Fruit fly (Drosophila melanogaster) whole organism, prepupa: ENCODE measurements around the gene cd.

Source experiments
- Blimp-1 ChIP-seq: fragments of 200-800 bp; sonication (Bioruptor generic); optimal IDR thresholded peaks from 3 replicates; lab custom pipeline; 2017; ENCODE audit warnings: missing biosample characterization, missing genetic modification characterization, mild to moderate bottlenecking, moderate library complexity, missing genetic modification reagents
- CG10631 ChIP-seq: fragments of 200-800 bp; sonication (Bioruptor generic); optimal IDR thresholded peaks from 2 replicates; lab custom pipeline; 2016; ENCODE audit warnings: missing biosample characterization, missing genetic modification characterization
- CG10669 ChIP-seq: fragments of 200-800 bp; sonication (Bioruptor generic); optimal IDR thresholded peaks from 3 replicates; lab custom pipeline; 2018; ENCODE audit warnings: missing biosample characterization, mild to moderate bottlenecking, missing genetic modification characterization, moderate library complexity
- CG11294 ChIP-seq: fragments of 200-800 bp; sonication (Bioruptor generic); IDR thresholded peaks from 2 replicates; pipeline ENCODE4 v1.3.6; 2022; ENCODE audit warnings: missing biosample characterization, missing genetic modification characterization
- CG11762 ChIP-seq: fragments of 200-800 bp; sonication (Bioruptor generic); optimal IDR thresholded peaks from 3 replicates; lab custom pipeline; 2016; ENCODE audit warnings: missing biosample characterization, missing genetic modification characterization; ENCODE audit not compliant: insufficient read depth
- CG11902 ChIP-seq: fragments of 200-800 bp; sonication (Bioruptor generic); optimal IDR thresholded peaks from 3 replicates; lab custom pipeline; 2016; ENCODE audit warnings: missing biosample characterization, missing genetic modification characterization
- CG15336 ChIP-seq: fragments of 200-800 bp; sonication (Bioruptor generic); IDR thresholded peaks from 2 replicates; pipeline ENCODE4 v1.3.6; 2022; ENCODE audit warnings: missing biosample characterization, missing genetic modification characterization
- CG1621 ChIP-seq: fragments of 200-800 bp; sonication (Bioruptor generic); optimal IDR thresholded peaks from 3 replicates; lab custom pipeline; 2018; ENCODE audit warnings: missing biosample characterization, mild to moderate bottlenecking, missing genetic modification characterization
- CG16779 ChIP-seq: fragments of 200-800 bp; sonication (Bioruptor generic); optimal IDR thresholded peaks from 3 replicates; lab custom pipeline; 2017; ENCODE audit warnings: missing biosample characterization, mild to moderate bottlenecking, missing genetic modification characterization
- CG3032 ChIP-seq: fragments of 200-800 bp; optimal IDR thresholded peaks from 2 replicates; lab custom pipeline; 2019; ENCODE audit warnings: missing biosample characterization, mild to moderate bottlenecking, missing genetic modification characterization, moderate library complexity
- CG31627 ChIP-seq: fragments of 200-800 bp; sonication (Bioruptor generic); optimal IDR thresholded peaks from 3 replicates; lab custom pipeline; 2016; ENCODE audit warnings: missing biosample characterization, missing genetic modification characterization
- CG32006 ChIP-seq: fragments of 200-800 bp; sonication (Bioruptor generic); optimal IDR thresholded peaks from 3 replicates; lab custom pipeline; 2017; ENCODE audit warnings: missing biosample characterization, mild to moderate bottlenecking, missing genetic modification characterization
- CG34406 ChIP-seq: fragments of 200-800 bp; sonication (Bioruptor generic); optimal IDR thresholded peaks from 3 replicates; lab custom pipeline; 2016; ENCODE audit warnings: missing biosample characterization, missing genetic modification characterization
- CG3919 ChIP-seq: fragments of 200-800 bp; sonication (Bioruptor generic); optimal IDR thresholded peaks from 3 replicates; lab custom pipeline; 2016; ENCODE audit warnings: missing biosample characterization, missing genetic modification characterization
- CG4318 ChIP-seq: fragments of 200-800 bp; sonication (Bioruptor generic); optimal IDR thresholded peaks from 3 replicates; lab custom pipeline; 2017; ENCODE audit warnings: missing biosample characterization, mild to moderate bottlenecking, missing genetic modification characterization
- CG6163 ChIP-seq: fragments of 200-800 bp; sonication (Bioruptor generic); IDR thresholded peaks from 3 replicates; pipeline ENCODE4 v1.3.6; 2022; ENCODE audit warnings: missing biosample characterization, missing genetic modification characterization
- CG6276 ChIP-seq: fragments of 200-800 bp; sonication (Bioruptor generic); optimal IDR thresholded peaks from 2 replicates; lab custom pipeline; 2017; ENCODE audit warnings: missing biosample characterization, mild to moderate bottlenecking, missing genetic modification characterization
- CG6792 ChIP-seq: fragments of 200-800 bp; sonication (Bioruptor generic); optimal IDR thresholded peaks from 3 replicates; lab custom pipeline; 2016; ENCODE audit warnings: missing biosample characterization, missing genetic modification characterization
- CG6808 ChIP-seq: fragments of 200-800 bp; sonication (Bioruptor generic); optimal IDR thresholded peaks from 3 replicates; lab custom pipeline; 2017; ENCODE audit warnings: missing biosample characterization, missing genetic modification characterization, mild to moderate bottlenecking, moderate library complexity, missing genetic modification reagents
- CG6854 ChIP-seq: fragments of 200-800 bp; sonication (Bioruptor generic); optimal IDR thresholded peaks from 2 replicates; lab custom pipeline; 2017; ENCODE audit warnings: missing biosample characterization, mild to moderate bottlenecking, missing genetic modification characterization
- CG7368 ChIP-seq: fragments of 200-800 bp; sonication (Bioruptor generic); optimal IDR thresholded peaks from 3 replicates; lab custom pipeline; 2016; ENCODE audit warnings: missing biosample characterization, missing genetic modification characterization
- CG8319 ChIP-seq: fragments of 200-800 bp; sonication (Bioruptor generic); optimal IDR thresholded peaks from 3 replicates; lab custom pipeline; 2016; ENCODE audit warnings: missing biosample characterization, missing genetic modification characterization
- CG9139 ChIP-seq: fragments of 200-800 bp; sonication (Bioruptor generic); optimal IDR thresholded peaks from 3 replicates; lab custom pipeline; 2017; ENCODE audit warnings: missing biosample characterization, mild to moderate bottlenecking, missing genetic modification characterization
- Eip75B ChIP-seq: fragments of 200-800 bp; sonication (Bioruptor generic); optimal IDR thresholded peaks from 3 replicates; lab custom pipeline; 2016; ENCODE audit warnings: missing biosample characterization, missing genetic modification characterization
- Eip78C ChIP-seq: fragments of 200-800 bp; sonication (Bioruptor generic); peaks from one replicate; lab custom pipeline; 2016; ENCODE audit warnings: missing biosample characterization, missing genetic modification characterization
- Eip93F ChIP-seq: fragments of 200-800 bp; sonication (Bioruptor generic); optimal IDR thresholded peaks from 2 replicates; lab custom pipeline; 2016; ENCODE audit warnings: missing biosample characterization, mild to moderate bottlenecking, missing genetic modification characterization
- Ets21C ChIP-seq: fragments of 200-800 bp; sonication (Bioruptor generic); optimal IDR thresholded peaks from 3 replicates; lab custom pipeline; 2016; ENCODE audit warnings: missing biosample characterization, missing genetic modification characterization
- Ets96B ChIP-seq: fragments of 200-800 bp; optimal IDR thresholded peaks from 2 replicates; lab custom pipeline; 2019; ENCODE audit warnings: missing biosample characterization, mild to moderate bottlenecking, missing genetic modification characterization, moderate library complexity
- Lpt ChIP-seq: fragments of 200-800 bp; sonication (Bioruptor generic); optimal IDR thresholded peaks from 3 replicates; lab custom pipeline; 2016; ENCODE audit warnings: missing biosample characterization, missing genetic modification characterization
- Met ChIP-seq: fragments of 200-800 bp; sonication (Bioruptor generic); optimal IDR thresholded peaks from 3 replicates; lab custom pipeline; 2016; ENCODE audit warnings: missing biosample characterization, missing genetic modification characterization
- Smox ChIP-seq: fragments of 200-800 bp; sonication (Bioruptor generic); optimal IDR thresholded peaks from 3 replicates; lab custom pipeline; 2016; ENCODE audit warnings: missing biosample characterization, missing genetic modification characterization
- Sox14 ChIP-seq: fragments of 200-800 bp; sonication (Bioruptor generic); optimal IDR thresholded peaks from 3 replicates; lab custom pipeline; 2016; ENCODE audit warnings: missing biosample characterization, missing genetic modification characterization
- Sox15 ChIP-seq: fragments of 200-800 bp; sonication (Bioruptor generic); optimal IDR thresholded peaks from 3 replicates; lab custom pipeline; 2016; ENCODE audit warnings: missing biosample characterization, missing genetic modification characterization
- acj6 ChIP-seq: fragments of 200-800 bp; sonication (Bioruptor generic); optimal IDR thresholded peaks from 3 replicates; lab custom pipeline; 2016; ENCODE audit warnings: missing biosample characterization, missing genetic modification characterization
- cyc ChIP-seq: fragments of 200-800 bp; sonication (Bioruptor generic); optimal IDR thresholded peaks from 3 replicates; lab custom pipeline; 2016; ENCODE audit warnings: missing biosample characterization, missing genetic modification characterization
- dsx ChIP-seq: fragments of 200-800 bp; optimal IDR thresholded peaks from 3 replicates; lab custom pipeline; 2019; ENCODE audit warnings: missing biosample characterization, mild to moderate bottlenecking, missing genetic modification characterization, moderate library complexity; ENCODE audit not compliant: poor library complexity, severe bottlenecking
- eg ChIP-seq: fragments of 200-800 bp; sonication (Bioruptor generic); IDR thresholded peaks from 3 replicates; pipeline ENCODE4 v1.3.6; 2022; ENCODE audit warnings: missing biosample characterization, missing genetic modification characterization
- esn ChIP-seq: fragments of 200-800 bp; sonication (Bioruptor generic); optimal IDR thresholded peaks from 2 replicates; lab custom pipeline; 2016; ENCODE audit warnings: missing biosample characterization, mild to moderate bottlenecking, missing genetic modification characterization, moderate library complexity
- fd59A ChIP-seq: fragments of 200-800 bp; sonication (Bioruptor generic); optimal IDR thresholded peaks from 2 replicates; lab custom pipeline; 2017; ENCODE audit warnings: missing biosample characterization, mild to moderate bottlenecking, missing genetic modification characterization, missing genetic modification reagents
- fd85E ChIP-seq: fragments of 200-800 bp; sonication (Bioruptor generic); optimal IDR thresholded peaks from 3 replicates; lab custom pipeline; 2016; ENCODE audit warnings: missing biosample characterization, missing genetic modification characterization
- lz ChIP-seq: fragments of 200-800 bp; sonication (Bioruptor generic); optimal IDR thresholded peaks from 3 replicates; lab custom pipeline; 2016; ENCODE audit warnings: missing biosample characterization, missing genetic modification characterization
- net ChIP-seq: fragments of 200-800 bp; sonication (Bioruptor generic); optimal IDR thresholded peaks from 3 replicates; lab custom pipeline; 2016; ENCODE audit warnings: missing biosample characterization, missing genetic modification characterization
- pdm3 ChIP-seq: fragments of 200-800 bp; sonication (Bioruptor generic); optimal IDR thresholded peaks from 3 replicates; lab custom pipeline; 2016; ENCODE audit warnings: missing biosample characterization, missing genetic modification characterization
- salr ChIP-seq, 2 experiments: fragments of 200-800 bp; sonication (Bioruptor generic); optimal IDR thresholded peaks; 3 replicates each; lab custom pipeline; 2016 to 2018; ENCODE audit warnings: missing biosample characterization in 2 of 2, missing genetic modification characterization in 2 of 2, mild to moderate bottlenecking in 1 of 2
- ss ChIP-seq, 2 experiments: fragments of 200-800 bp; sonication (Bioruptor generic); optimal IDR thresholded peaks; 2 replicates in 1 of 2; 3 replicates in 1 of 2; lab custom pipeline; 2017 to 2018; ENCODE audit warnings: mild to moderate bottlenecking in 2 of 2, missing biosample characterization in 2 of 2, missing genetic modification characterization in 2 of 2, moderate library complexity in 1 of 2
- svp ChIP-seq: fragments of 200-800 bp; sonication (Bioruptor generic); peaks from one replicate; lab custom pipeline; 2016; ENCODE audit warnings: missing biosample characterization, missing genetic modification characterization

The cd gene

DNA sequence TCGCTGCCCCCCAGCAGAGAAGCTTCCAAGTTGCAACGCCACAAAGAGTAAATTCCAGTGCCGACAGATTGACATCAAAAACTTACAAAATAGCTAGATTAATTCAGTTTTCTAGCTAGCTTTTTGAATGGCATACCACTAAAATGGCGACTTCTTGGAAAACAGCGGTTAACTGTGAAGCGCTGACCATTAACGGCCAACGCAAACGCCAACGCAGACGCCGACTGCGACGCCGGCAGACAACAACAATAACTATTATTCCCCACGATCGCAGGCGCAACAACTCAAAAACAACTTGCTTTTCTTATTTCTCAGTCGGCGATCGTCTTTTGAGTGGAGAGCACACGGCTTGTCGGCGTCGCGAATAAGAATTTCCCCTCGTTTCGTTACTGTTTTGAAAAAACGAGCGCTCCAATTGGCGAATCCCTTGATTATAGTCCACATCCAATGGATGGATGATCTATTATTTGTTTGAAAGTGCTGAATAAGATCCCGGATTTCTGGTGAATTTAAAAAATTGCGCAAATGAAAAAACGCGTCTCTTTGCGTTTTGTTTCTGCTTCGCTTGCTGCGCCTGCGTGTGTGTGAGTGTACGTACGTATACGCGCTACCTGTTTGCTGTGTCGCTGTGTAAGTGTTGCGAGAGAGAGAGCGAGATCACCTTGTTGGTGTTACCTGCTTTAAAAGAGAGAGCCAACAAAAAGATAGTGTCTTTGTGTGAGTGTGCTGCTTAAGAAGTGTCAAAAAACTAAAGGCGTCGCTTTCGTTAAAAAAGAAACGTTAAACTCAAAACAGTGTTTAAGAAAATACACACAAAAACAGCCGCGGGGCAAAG lies 28.1 kb upstream of the cd start:
- TF ChIP-seq CG9139 (GFP tag; lab: Kevin White, UChicago) = peak; percentile 14
- no peak for TF ChIP-seq CG11902 (GFP tag; lab: Kevin White, UChicago)
- TF ChIP-seq CG1621 = peak; percentile 12
- TF ChIP-seq Eip78C = peak; percentile 70
- peak; percentile 42; the same call in 1 of the 3 replicates for TF ChIP-seq CG6163 (GFP tag; lab: Robert Waterston, UW)
- peak; percentile 21 for TF ChIP-seq Eip75B (GFP tag; lab: Kevin White, UChicago)
- TF ChIP-seq eg (GFP tag; lab: Robert Waterston, UW) = 0 out of 3 replicates have a peak, but pooled peaks have one; percentile 43
- TF ChIP-seq Ets21C = no peak

DNA sequence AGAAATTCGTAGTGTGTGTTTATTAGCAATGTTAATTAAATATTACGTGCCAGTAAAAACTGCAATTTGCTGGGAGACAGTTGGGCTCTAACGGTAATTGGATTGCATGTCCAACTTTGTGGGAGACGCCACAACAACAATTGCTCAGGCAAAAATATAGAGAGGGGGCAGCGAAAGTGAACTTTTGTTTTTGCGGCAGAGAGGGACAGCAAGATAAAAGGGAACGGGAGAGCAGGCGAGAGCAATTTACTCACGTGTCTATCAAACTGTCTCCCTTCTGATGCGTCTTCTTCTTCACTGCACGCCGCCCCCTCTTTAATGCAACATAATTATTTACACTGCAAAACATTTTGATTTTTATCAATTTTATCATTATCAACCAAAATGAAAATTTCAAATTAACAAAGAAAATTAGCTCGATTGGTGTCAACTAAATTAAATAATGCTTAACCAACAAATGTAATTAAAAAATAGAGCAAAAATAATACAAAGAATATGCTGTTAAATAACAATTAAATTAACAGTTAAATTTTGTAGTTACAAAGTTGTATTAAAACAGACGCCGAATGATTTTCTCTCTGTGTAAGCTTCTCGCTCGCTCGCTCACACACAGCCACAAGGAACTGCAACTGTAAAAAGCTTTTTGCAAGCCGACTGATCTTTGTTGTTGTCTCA lies 27.3 kb upstream of the cd start:
- TF ChIP-seq Smox (GFP tag; lab: Kevin White, UChicago) (peak; percentile 95), svp (GFP tag; lab: Kevin White, UChicago) (peak; percentile 98), cyc (peak; percentile 89), CG3919 (GFP tag; lab: Kevin White, UChicago) (peak; percentile 97), CG34406 (GFP tag; lab: Kevin White, UChicago) (peak; percentile 95), CG6808 (GFP tag; lab: Kevin White, UChicago) (peak; percentile 97), CG11902 (GFP tag; lab: Kevin White, UChicago) (peak; percentile 89), CG3032 (tag; lab: Kevin White, UChicago) (peak; percentile 97), ss (GFP tag; optimal IDR thresholded peaks at IDR 0.05; lab: Kevin White, UChicago) (peak; percentile 91 to 96), CG8319 (GFP tag; lab: Kevin White, UChicago) (peak; percentile 94), CG11762 (GFP tag; lab: Kevin White, UChicago) (peak; percentile 93), eg (GFP tag; lab: Robert Waterston, UW) (peak; percentile 93), CG11294 (GFP tag; lab: Robert Waterston, UW) (peak; percentile 88), CG4318 (GFP tag; lab: Kevin White, UChicago) (peak; percentile 91), Blimp-1 (GFP tag; lab: Kevin White, UChicago) (peak; percentile 97), salr (GFP tag; optimal IDR thresholded peaks at IDR 0.05; lab: Kevin White, UChicago) (peak; percentile 82 to 97), net (GFP tag; lab: Kevin White, UChicago) (peak; percentile 93), CG10631 (peak; percentile 92), CG15336 (GFP tag; lab: Robert Waterston, UW) (peak; percentile 95), CG1621 (peak; percentile 79), CG6854 (GFP tag; lab: Kevin White, UChicago) (peak; percentile 65), fd59A (GFP tag; lab: Kevin White, UChicago) (peak; percentile 93), CG9139 (GFP tag; lab: Kevin White, UChicago) (peak; percentile 91), CG6276 (GFP tag; lab: Kevin White, UChicago) (peak; percentile 91), esn (GFP tag; lab: Kevin White, UChicago) (peak; percentile 95), CG6163 (GFP tag; lab: Robert Waterston, UW) (peak; percentile 93), CG31627 (GFP tag; lab: Kevin White, UChicago) (peak; percentile 95), CG10669 (GFP tag; lab: Kevin White, UChicago) (peak; percentile 93), Sox14 (GFP tag; lab: Kevin White, UChicago) (peak; percentile 96), CG32006 (GFP tag; lab: Kevin White, UChicago) (peak; percentile 97), CG7368 (peak; percentile 93), acj6 (peak; percentile 94), lz (GFP tag; lab: Kevin White, UChicago) (peak; percentile 93), Met (GFP tag; lab: Kevin White, UChicago) (peak; percentile 95), fd85E (GFP tag; lab: Kevin White, UChicago) (peak; percentile 76), Sox15 (GFP tag; lab: Kevin White, UChicago) (peak; percentile 92), CG16779 (peak; percentile 79), CG6792 (GFP tag; lab: Kevin White, UChicago) (peak; percentile 89), pdm3 (GFP tag; lab: Kevin White, UChicago) (peak; percentile 97), Eip93F (no peak), dsx (GFP tag; lab: Kevin White, UChicago) (peak; percentile 97), Lpt (peak; percentile 95), Ets96B (peak; percentile 97)
